Fruit fly (Drosophila melanogaster) whole organism, embryonic: ENCODE results near the gene wrd.
A peak's percentile ranks its signal among the peaks of the same experiment; 100 is the strongest.

Experiments used
- Antp ChIP-seq: fragments of 200-800 bp; sonication (Bioruptor generic); optimal IDR thresholded peaks from 3 replicates; lab custom pipeline; 2016; ENCODE audit warnings: missing biosample characterization, missing genetic modification characterization
- Atf-2 ChIP-seq: fragments of 200-800 bp; sonication (Bioruptor generic); optimal IDR thresholded peaks from 2 replicates; lab custom pipeline; 2016; ENCODE audit warnings: missing biosample characterization, missing genetic modification characterization
- BEAF-32 ChIP-seq: fragments of 200-800 bp; sonication (Bioruptor generic); optimal IDR thresholded peaks from 3 replicates; lab custom pipeline; 2017; ENCODE audit warnings: missing biosample characterization, missing genetic modification characterization, mild to moderate bottlenecking, moderate library complexity, missing genetic modification reagents
- CG10431 ChIP-seq: fragments of 200-800 bp; sonication (Bioruptor generic); optimal IDR thresholded peaks from 3 replicates; lab custom pipeline; 2018; ENCODE audit warnings: missing biosample characterization, mild to moderate bottlenecking, missing genetic modification characterization
- CG10654 ChIP-seq: fragments of 200-800 bp; sonication (Bioruptor generic); optimal IDR thresholded peaks from 2 replicates; lab custom pipeline; 2016; ENCODE audit warnings: missing biosample characterization, missing genetic modification characterization
- CG11695 ChIP-seq: fragments of 200-800 bp; sonication (Bioruptor generic); IDR thresholded peaks from 3 replicates; pipeline ENCODE4 v1.3.6; 2022; ENCODE audit warnings: missing biosample characterization, missing genetic modification characterization
- CG14014 ChIP-seq: fragments of 200-800 bp; sonication (Bioruptor generic); IDR thresholded peaks from 2 replicates; pipeline ENCODE4 v1.3.6; 2022; ENCODE audit warnings: missing biosample characterization, missing genetic modification characterization
- CG15601 ChIP-seq: fragments of 200-800 bp; sonication (Bioruptor generic); optimal IDR thresholded peaks from 3 replicates; lab custom pipeline; 2019; ENCODE audit warnings: missing biosample characterization, mild to moderate bottlenecking, missing genetic modification characterization, moderate library complexity
- CG1647 ChIP-seq: fragments of 200-800 bp; sonication (Bioruptor generic); optimal IDR thresholded peaks from 3 replicates; lab custom pipeline; 2016; ENCODE audit warnings: missing biosample characterization, missing genetic modification characterization
- CG17186 ChIP-seq: fragments of 200-800 bp; sonication (Bioruptor generic); optimal IDR thresholded peaks from 3 replicates; lab custom pipeline; 2017; ENCODE audit warnings: missing biosample characterization, missing genetic modification reagents, missing genetic modification characterization
- CG17802 ChIP-seq: fragments of 200-800 bp; sonication (Bioruptor generic); optimal IDR thresholded peaks from 2 replicates; lab custom pipeline; 2018; ENCODE audit warnings: missing biosample characterization, mild to moderate bottlenecking, missing genetic modification characterization, moderate library complexity
- CG18764 ChIP-seq: fragments of 200-800 bp; sonication (Bioruptor generic); optimal IDR thresholded peaks from 3 replicates; lab custom pipeline; 2016; ENCODE audit warnings: missing biosample characterization, missing genetic modification characterization
- CG32767 ChIP-seq: fragments of 200-800 bp; sonication (Bioruptor generic); IDR thresholded peaks from 2 replicates; pipeline ENCODE4 v1.3.6; 2022; ENCODE audit warnings: missing biosample characterization, missing genetic modification characterization
- CG4424 ChIP-seq: fragments of 200-800 bp; sonication (Bioruptor generic); optimal IDR thresholded peaks from 3 replicates; lab custom pipeline; 2016; ENCODE audit warnings: missing biosample characterization, missing genetic modification characterization
- CG5245 ChIP-seq: fragments of 200-800 bp; sonication (Bioruptor generic); optimal IDR thresholded peaks from 3 replicates; lab custom pipeline; 2016; ENCODE audit warnings: missing biosample characterization, missing genetic modification characterization
- CG7928 ChIP-seq: fragments of 200-800 bp; sonication (Bioruptor generic); optimal IDR thresholded peaks from 2 replicates; lab custom pipeline; 2017; ENCODE audit warnings: missing biosample characterization, mild to moderate bottlenecking, missing genetic modification characterization
- CG9797 ChIP-seq: fragments of 200-800 bp; sonication (Bioruptor generic); optimal IDR thresholded peaks from 3 replicates; lab custom pipeline; 2018; ENCODE audit warnings: missing biosample characterization, mild to moderate bottlenecking, missing genetic modification characterization
- CoRest ChIP-seq: fragments of 200-800 bp; sonication (Bioruptor generic); optimal IDR thresholded peaks from 3 replicates; lab custom pipeline; 2018; ENCODE audit warnings: missing biosample characterization, mild to moderate bottlenecking, missing genetic modification characterization, moderate library complexity
- D ChIP-seq, 2 experiments: fragments of 200-800 bp in 1 of 2; fragments of >200 bp in 1 of 2; sonication (Bioruptor generic) in 1 of 2; optimal IDR thresholded peaks; 2 replicates in 1 of 2; 3 replicates in 1 of 2; lab custom pipeline; 2017; ENCODE audit warnings: mild to moderate bottlenecking in 1 of 2, missing biosample characterization in 1 of 2, missing genetic modification characterization in 1 of 2, missing genetic modification reagents in 1 of 2
- Dek ChIP-seq: fragments of 200-800 bp; sonication (Bioruptor generic); optimal IDR thresholded peaks from 3 replicates; lab custom pipeline; 2019; ENCODE audit warnings: missing biosample characterization, mild to moderate bottlenecking, missing genetic modification characterization, moderate library complexity
- Dfd ChIP-seq, 2 experiments: fragments of >200 bp; optimal IDR thresholded peaks; 2 replicates each; lab custom pipeline; 2017; ENCODE audit warnings: missing biosample characterization in 2 of 2, missing genetic modification characterization in 2 of 2
- Dp ChIP-seq: fragments of 200-800 bp; sonication (Bioruptor generic); optimal IDR thresholded peaks from 2 replicates; lab custom pipeline; 2018; ENCODE audit warnings: missing biosample characterization, mild to moderate bottlenecking, missing genetic modification characterization, moderate library complexity
- Eip74EF ChIP-seq, 2 experiments: fragments of 200-800 bp in 1 of 2; fragments of >200 bp in 1 of 2; sonication (Bioruptor generic) in 1 of 2; optimal IDR thresholded peaks; 2 replicates each; lab custom pipeline; 2017 to 2019; ENCODE audit warnings: missing biosample characterization in 2 of 2, missing genetic modification characterization in 2 of 2, mild to moderate bottlenecking in 1 of 2, moderate library complexity in 1 of 2
- Ets65A ChIP-seq: fragments of 200-800 bp; sonication (Bioruptor generic); peaks from one replicate; lab custom pipeline; 2016; ENCODE audit warnings: missing biosample characterization, missing genetic modification characterization
- Lhr ChIP-seq: fragments of 200-800 bp; sonication (Bioruptor generic); optimal IDR thresholded peaks from 3 replicates; lab custom pipeline; 2017; ENCODE audit warnings: mild to moderate bottlenecking, missing biosample characterization, missing genetic modification reagents, missing genetic modification characterization
- Mad ChIP-seq: fragments of 200-800 bp; sonication (Bioruptor generic); optimal IDR thresholded peaks from 2 replicates; lab custom pipeline; 2016; ENCODE audit warnings: missing biosample characterization, missing genetic modification characterization
- Max ChIP-seq: fragments of 200-800 bp; sonication (Bioruptor generic); optimal IDR thresholded peaks from 2 replicates; lab custom pipeline; 2016; ENCODE audit warnings: missing biosample characterization, mild to moderate bottlenecking, missing genetic modification characterization
- Myb ChIP-seq: fragments of 200-800 bp; sonication (Bioruptor generic); optimal IDR thresholded peaks from 2 replicates; lab custom pipeline; 2016; ENCODE audit warnings: missing biosample characterization, missing genetic modification characterization
- NfI ChIP-seq: fragments of 200-800 bp; sonication (Bioruptor generic); optimal IDR thresholded peaks from 3 replicates; lab custom pipeline; 2018; ENCODE audit warnings: missing biosample characterization, mild to moderate bottlenecking, missing genetic modification characterization, moderate library complexity
- Sry-δ ChIP-seq: fragments of 200-800 bp; sonication (Bioruptor generic); optimal IDR thresholded peaks from 2 replicates; lab custom pipeline; 2016; ENCODE audit warnings: missing biosample characterization, missing genetic modification characterization
- amos ChIP-seq: fragments of 200-800 bp; sonication (Bioruptor generic); IDR thresholded peaks from 2 replicates; pipeline ENCODE4 v1.3.6; 2022; ENCODE audit warnings: missing biosample characterization, missing genetic modification characterization; ENCODE audit not compliant: partially characterized antibody
- caup ChIP-seq: fragments of 200-800 bp; sonication (Bioruptor generic); optimal IDR thresholded peaks from 3 replicates; lab custom pipeline; 2017; ENCODE audit warnings: missing biosample characterization, mild to moderate bottlenecking, missing genetic modification characterization, moderate library complexity; ENCODE audit not compliant: severe bottlenecking
- en ChIP-seq: fragments of 200-800 bp; sonication (Bioruptor generic); optimal IDR thresholded peaks from 2 replicates; lab custom pipeline; 2016; ENCODE audit warnings: missing biosample characterization, missing genetic modification characterization
- ewg ChIP-seq: fragments of 200-800 bp; sonication (Bioruptor generic); optimal IDR thresholded peaks from 3 replicates; lab custom pipeline; 2017; ENCODE audit warnings: mild to moderate bottlenecking, missing biosample characterization, missing genetic modification reagents, missing genetic modification characterization
- fd96Cb ChIP-seq: fragments of 200-800 bp; sonication (Bioruptor generic); optimal IDR thresholded peaks from 2 replicates; lab custom pipeline; 2018; ENCODE audit warnings: missing biosample characterization, mild to moderate bottlenecking, missing genetic modification characterization, moderate library complexity
- gfzf ChIP-seq: fragments of 200-800 bp; sonication (Bioruptor generic); optimal IDR thresholded peaks from 2 replicates; lab custom pipeline; 2016; ENCODE audit warnings: missing biosample characterization, mild to moderate bottlenecking, missing genetic modification characterization, moderate library complexity
- pum ChIP-seq: fragments of 200-800 bp; sonication (Bioruptor generic); optimal IDR thresholded peaks from 2 replicates; lab custom pipeline; 2016; ENCODE audit warnings: missing biosample characterization, missing genetic modification characterization
- sens ChIP-seq: fragments of 200-800 bp; sonication (Bioruptor generic); peaks from one replicate; lab custom pipeline; 2016; ENCODE audit warnings: missing biosample characterization, missing genetic modification characterization
- slbo ChIP-seq: fragments of 200-800 bp; sonication (Bioruptor generic); IDR thresholded peaks from 2 replicates; pipeline ENCODE4 v1.3.6; 2022; ENCODE audit warnings: missing biosample characterization, missing genetic modification characterization
- stwl ChIP-seq: fragments of 200-800 bp; sonication (Bioruptor generic); optimal IDR thresholded peaks from 3 replicates; lab custom pipeline; 2018; ENCODE audit warnings: missing biosample characterization, mild to moderate bottlenecking, missing genetic modification characterization, moderate library complexity
- tna ChIP-seq: fragments of 200-800 bp; sonication (Bioruptor generic); IDR thresholded peaks from 2 replicates; pipeline ENCODE4 v1.3.6; 2022; ENCODE audit warnings: missing biosample characterization, missing genetic modification characterization; ENCODE audit not compliant: partially characterized antibody
- wek ChIP-seq: fragments of 200-800 bp; sonication (Bioruptor generic); optimal IDR thresholded peaks from 3 replicates; lab custom pipeline; 2018; ENCODE audit warnings: missing biosample characterization, mild to moderate bottlenecking, missing genetic modification characterization, moderate library complexity
- zfh2 ChIP-seq: fragments of 200-800 bp; sonication (Bioruptor generic); optimal IDR thresholded peaks from 2 replicates; lab custom pipeline; 2016; ENCODE audit warnings: missing biosample characterization, missing genetic modification characterization

The wrd gene

dm6 chr3R:18199177-18199884 lies 31.8 kb downstream of the wrd start, which contains the start of the genes Ssdp and CG7985 (continued):
- TF ChIP-seq Myb: no peak
- peak; percentile 79 for TF ChIP-seq Lhr (GFP tag; lab: Kevin White, UChicago)
- TF ChIP-seq CG14014: no peak
- no peak for TF ChIP-seq Antp (GFP tag; lab: Kevin White, UChicago)
- TF ChIP-seq Eip74EF (GFP tag; optimal IDR thresholded peaks at IDR 0.05; lab: Kevin White, UChicago): no peak
- no peak for TF ChIP-seq Dfd (GFP tag; optimal IDR thresholded peaks at IDR 0.05; lab: Kevin White, UChicago)
- TF ChIP-seq, all 482 proteins: peak for 42

dm6 chr3R:18199885-18200249 lies 32.3 kb downstream of the wrd start:
- TF ChIP-seq stwl (tag; lab: Kevin White, UChicago): peak; percentile 84
- peak; percentile 6 for TF ChIP-seq D (optimal IDR thresholded peaks at IDR 0.05; lab: Kevin White, UChicago)
- TF ChIP-seq D (GFP tag; optimal IDR thresholded peaks at IDR 0.05; lab: Kevin White, UChicago): no peak
- TF ChIP-seq sens (GFP tag; lab: Kevin White, UChicago): no peak
- TF ChIP-seq CG10654 (GFP tag; lab: Kevin White, UChicago): no peak
- no peak for TF ChIP-seq en (GFP tag; lab: Kevin White, UChicago)
- peak; percentile 57 for TF ChIP-seq gfzf (GFP tag; lab: Kevin White, UChicago)
- peak; percentile 43 for TF ChIP-seq CG15601
- peak; percentile 100 for TF ChIP-seq CG10431 (GFP tag; lab: Kevin White, UChicago)
- peak; percentile 69 for TF ChIP-seq ewg (GFP tag; lab: Kevin White, UChicago)
- TF ChIP-seq Dp: peak; percentile 60
- TF ChIP-seq BEAF-32: peak; percentile 27
- TF ChIP-seq CG9797 (GFP tag; lab: Kevin White, UChicago): peak; percentile 45
- TF ChIP-seq wek (GFP tag; lab: Kevin White, UChicago): no peak
- peak; percentile 37 for TF ChIP-seq CG17186

- TF ChIP-seq Max (GFP tag; lab: Kevin White, UChicago): no peak
- TF ChIP-seq Ets65A (GFP tag; lab: Kevin White, UChicago): peak; percentile 59
- TF ChIP-seq, all 482 proteins: peak for 1
These were observed 40.9 kb downstream of the wrd start, which contains the start of gene CG44158 for dm6 chr3R:18208479-18208878. TSS of gene CG44158 (plus strand) at chr3R:18208779.

dm6 chr3R:18215300-18215699 lies 47.7 kb downstream of the wrd start:
- TF ChIP-seq CG5245 (no peak), tna (peak; percentile 14; the same call in 1 of the 2 replicates), zfh2 (GFP tag; lab: Kevin White, UChicago) (peak; percentile 57), CG11695 (no peak), CG7928 (GFP tag; lab: Kevin White, UChicago) (peak; percentile 87), CG14014 (peak; percentile 48; the same call in 1 of the 2 replicates), pum (GFP tag; lab: Kevin White, UChicago) (peak; percentile 24), Mad (GFP tag; lab: Kevin White, UChicago) (peak; percentile 3), CG32767 (GFP tag; lab: Robert Waterston, UW) (peak; percentile 33; the same call in 1 of the 2 replicates), CG18764 (GFP tag; lab: Kevin White, UChicago) (peak; percentile 1), CG4424 (GFP tag; lab: Kevin White, UChicago) (peak; percentile 37), Dek (tag; lab: Kevin White, UChicago) (peak; percentile 23), NfI (GFP tag; lab: Kevin White, UChicago) (peak; percentile 13), slbo (peak; percentile 46; the same call in 1 of the 2 replicates), CG1647 (GFP tag; lab: Kevin White, UChicago) (no peak), amos (GFP tag; lab: Robert Waterston, UW) (peak; percentile 70), Sry-δ (GFP tag; lab: Kevin White, UChicago) (peak; percentile 74), CG17802 (tag; lab: Kevin White, UChicago) (no peak), sens (GFP tag; lab: Kevin White, UChicago) (peak; percentile 84), fd96Cb (peak; percentile 3), CoRest (tag; lab: Kevin White, UChicago) (peak; percentile 37), caup (GFP tag; lab: Kevin White, UChicago) (peak; percentile 2), Atf-2 (GFP tag; lab: Kevin White, UChicago) (peak; percentile 40)
